Fruit fly (Drosophila melanogaster) whole organism, embryonic: Measurements from ENCODE around the gene Fdx1.

Experiments used
- B-H2 ChIP-seq: fragments of 200-800 bp; sonication (Bioruptor generic); optimal IDR thresholded peaks from 2 replicates; lab custom pipeline; 2018; ENCODE audit warnings: missing biosample characterization, mild to moderate bottlenecking, missing genetic modification characterization
- Blimp-1 ChIP-seq: fragments of 200-800 bp; sonication (Bioruptor generic); optimal IDR thresholded peaks from 3 replicates; lab custom pipeline; 2018; ENCODE audit warnings: missing biosample characterization, missing genetic modification characterization, mild to moderate bottlenecking, moderate library complexity, missing genetic modification reagents
- Bteb2 ChIP-seq: fragments of 200-800 bp; sonication (Bioruptor generic); optimal IDR thresholded peaks from 2 replicates; lab custom pipeline; 2016; ENCODE audit warnings: missing biosample characterization, missing genetic modification characterization
- CG10959 ChIP-seq: fragments of 200-800 bp; sonication (Bioruptor generic); IDR thresholded peaks from 2 replicates; pipeline ENCODE4 v1.3.6; 2022; ENCODE audit warnings: missing biosample characterization, missing genetic modification characterization
- CG12659 ChIP-seq: fragments of 200-800 bp; sonication (Bioruptor generic); optimal IDR thresholded peaks from 3 replicates; lab custom pipeline; 2017; ENCODE audit warnings: mild to moderate bottlenecking, missing biosample characterization, missing genetic modification reagents, missing genetic modification characterization
- CG13424 ChIP-seq: fragments of 200-800 bp; sonication (Bioruptor generic); optimal IDR thresholded peaks from 2 replicates; lab custom pipeline; 2019; ENCODE audit warnings: missing biosample characterization, mild to moderate bottlenecking, missing genetic modification characterization, moderate library complexity
- CG17829 ChIP-seq: fragments of 200-800 bp; optimal IDR thresholded peaks from 2 replicates; lab custom pipeline; 2019; ENCODE audit warnings: missing biosample characterization, mild to moderate bottlenecking, missing genetic modification characterization, moderate library complexity
- CG17912 ChIP-seq: fragments of 200-800 bp; sonication (Bioruptor generic); optimal IDR thresholded peaks from 2 replicates; lab custom pipeline; 2018; ENCODE audit warnings: missing biosample characterization, mild to moderate bottlenecking, missing genetic modification characterization
- CG18619 ChIP-seq: fragments of 200-800 bp; sonication (Bioruptor generic); optimal IDR thresholded peaks from 3 replicates; lab custom pipeline; 2017; ENCODE audit warnings: missing biosample characterization, mild to moderate bottlenecking, missing genetic modification characterization
- CG2120 ChIP-seq: fragments of 200-800 bp; sonication (Bioruptor generic); optimal IDR thresholded peaks from 3 replicates; lab custom pipeline; 2016; ENCODE audit warnings: missing biosample characterization, missing genetic modification characterization
- CG2712 ChIP-seq: fragments of 200-800 bp; optimal IDR thresholded peaks from 3 replicates; lab custom pipeline; 2019; ENCODE audit warnings: missing biosample characterization, mild to moderate bottlenecking, missing genetic modification characterization, moderate library complexity
- CG2875 ChIP-seq: fragments of 200-800 bp; sonication (Bioruptor generic); optimal IDR thresholded peaks from 2 replicates; lab custom pipeline; 2017; ENCODE audit warnings: missing biosample characterization, mild to moderate bottlenecking, missing genetic modification characterization, missing genetic modification reagents
- CG30403 ChIP-seq: fragments of 200-800 bp; sonication (Bioruptor generic); optimal IDR thresholded peaks from 3 replicates; lab custom pipeline; 2016; ENCODE audit warnings: missing biosample characterization, missing genetic modification characterization
- CG3838 ChIP-seq: fragments of 200-800 bp; sonication (Bioruptor generic); optimal IDR thresholded peaks from 3 replicates; lab custom pipeline; 2016; ENCODE audit warnings: missing biosample characterization, missing genetic modification characterization
- CG43689 ChIP-seq: fragments of 200-800 bp; sonication (Bioruptor generic); IDR thresholded peaks from 2 replicates; pipeline ENCODE4 v1.3.6; 2022; ENCODE audit warnings: missing biosample characterization, missing genetic modification characterization
- CG7786 ChIP-seq: fragments of 200-800 bp; sonication (Bioruptor generic); optimal IDR thresholded peaks from 2 replicates; lab custom pipeline; 2016; ENCODE audit warnings: missing biosample characterization, missing genetic modification characterization
- CG7987 ChIP-seq: fragments of 200-800 bp; sonication (Bioruptor generic); optimal IDR thresholded peaks from 2 replicates; lab custom pipeline; 2018; ENCODE audit warnings: missing biosample characterization, mild to moderate bottlenecking, missing genetic modification characterization, moderate library complexity
- CG8924 ChIP-seq: fragments of 200-800 bp; optimal IDR thresholded peaks from 3 replicates; lab custom pipeline; 2019; ENCODE audit warnings: missing biosample characterization, mild to moderate bottlenecking, missing genetic modification characterization, moderate library complexity
- CG9437 ChIP-seq: fragments of 200-800 bp; sonication (Bioruptor generic); optimal IDR thresholded peaks from 2 replicates; lab custom pipeline; 2018; ENCODE audit warnings: missing biosample characterization, mild to moderate bottlenecking, missing genetic modification characterization
- Chrac-16 ChIP-seq: fragments of 200-800 bp; sonication (Bioruptor generic); optimal IDR thresholded peaks from 3 replicates; lab custom pipeline; 2016; ENCODE audit warnings: missing biosample characterization, missing genetic modification characterization
- Dad ChIP-seq: fragments of 200-800 bp; sonication (Bioruptor generic); optimal IDR thresholded peaks from 3 replicates; lab custom pipeline; 2016; ENCODE audit warnings: missing biosample characterization, missing genetic modification characterization
- Dek ChIP-seq: fragments of 200-800 bp; sonication (Bioruptor generic); optimal IDR thresholded peaks from 3 replicates; lab custom pipeline; 2019; ENCODE audit warnings: missing biosample characterization, mild to moderate bottlenecking, missing genetic modification characterization, moderate library complexity
- Dp ChIP-seq: fragments of 200-800 bp; sonication (Bioruptor generic); optimal IDR thresholded peaks from 2 replicates; lab custom pipeline; 2018; ENCODE audit warnings: missing biosample characterization, mild to moderate bottlenecking, missing genetic modification characterization, moderate library complexity
- Dref ChIP-seq: fragments of 200-800 bp; sonication (Bioruptor generic); IDR thresholded peaks from 2 replicates; pipeline ENCODE4 v1.3.6; 2022; ENCODE audit warnings: missing biosample characterization, missing genetic modification characterization
- Ets97D ChIP-seq: fragments of 200-800 bp; sonication (Bioruptor generic); optimal IDR thresholded peaks from 3 replicates; lab custom pipeline; 2016; ENCODE audit warnings: missing biosample characterization, missing genetic modification characterization
- Fer3 ChIP-seq: fragments of 200-800 bp; sonication (Bioruptor generic); optimal IDR thresholded peaks from 2 replicates; lab custom pipeline; 2018; ENCODE audit warnings: missing biosample characterization, mild to moderate bottlenecking, missing genetic modification characterization, moderate library complexity
- HLH54F ChIP-seq: fragments of 200-800 bp; sonication (Bioruptor generic); optimal IDR thresholded peaks from 3 replicates; lab custom pipeline; 2016; ENCODE audit warnings: missing biosample characterization, missing genetic modification characterization
- Jarid2 ChIP-seq: fragments of 200-800 bp; sonication (Bioruptor generic); optimal IDR thresholded peaks from 3 replicates; lab custom pipeline; 2017; ENCODE audit warnings: mild to moderate bottlenecking, missing biosample characterization, missing genetic modification reagents, missing genetic modification characterization
- MESR4 ChIP-seq: fragments of 200-800 bp; sonication (Bioruptor generic); optimal IDR thresholded peaks from 2 replicates; lab custom pipeline; 2018; ENCODE audit warnings: missing biosample characterization, mild to moderate bottlenecking, missing genetic modification characterization, moderate library complexity
- Mad ChIP-seq: fragments of 200-800 bp; sonication (Bioruptor generic); optimal IDR thresholded peaks from 2 replicates; lab custom pipeline; 2016; ENCODE audit warnings: missing biosample characterization, missing genetic modification characterization
- Mes4 ChIP-seq: fragments of 200-800 bp; sonication (Bioruptor generic); optimal IDR thresholded peaks from 2 replicates; lab custom pipeline; 2016; ENCODE audit warnings: missing biosample characterization, missing genetic modification characterization
- Neu2 ChIP-seq: fragments of 200-800 bp; sonication (Bioruptor generic); optimal IDR thresholded peaks from 3 replicates; lab custom pipeline; 2016; ENCODE audit warnings: missing biosample characterization, missing genetic modification characterization, borderline replicate concordance
- Ravus ChIP-seq: fragments of 200-800 bp; sonication (Bioruptor generic); IDR thresholded peaks from 2 replicates; pipeline ENCODE4 v1.3.6; 2022; ENCODE audit warnings: missing biosample characterization, missing genetic modification characterization
- Scr ChIP-seq: fragments of 200-800 bp; sonication (Bioruptor generic); IDR thresholded peaks from 2 replicates; pipeline ENCODE4 v1.3.6; 2022; ENCODE audit warnings: missing biosample characterization, missing genetic modification characterization; ENCODE audit not compliant: partially characterized antibody
- YL-1 ChIP-seq: fragments of 200-800 bp; sonication (Bioruptor generic); optimal IDR thresholded peaks from 3 replicates; lab custom pipeline; 2017; ENCODE audit warnings: missing biosample characterization, mild to moderate bottlenecking, missing genetic modification characterization
- chinmo ChIP-seq: fragments of 200-800 bp; sonication (Bioruptor generic); IDR thresholded peaks from 4 replicates; pipeline ENCODE4 v1.3.6; 2022; ENCODE audit warnings: missing biosample characterization, missing genetic modification characterization; ENCODE audit not compliant: partially characterized antibody
- ci ChIP-seq: fragments of 200-800 bp; sonication (Bioruptor generic); IDR thresholded peaks from 3 replicates; pipeline ENCODE4 v1.3.6; 2022; ENCODE audit warnings: missing biosample characterization, missing genetic modification characterization
- da ChIP-seq: fragments of 200-800 bp; sonication (Bioruptor generic); optimal IDR thresholded peaks from 2 replicates; lab custom pipeline; 2016; ENCODE audit warnings: missing biosample characterization, missing genetic modification characterization
- fd64A ChIP-seq: fragments of 200-800 bp; sonication (Bioruptor generic); optimal IDR thresholded peaks from 3 replicates; lab custom pipeline; 2018; ENCODE audit warnings: missing biosample characterization, mild to moderate bottlenecking, missing genetic modification characterization
- gro ChIP-seq: fragments of 200-800 bp; sonication (Bioruptor generic); optimal IDR thresholded peaks from 2 replicates; lab custom pipeline; 2016; ENCODE audit warnings: missing biosample characterization, missing genetic modification characterization
- ind ChIP-seq: fragments of 200-800 bp; sonication (Bioruptor generic); optimal IDR thresholded peaks from 3 replicates; lab custom pipeline; 2016; ENCODE audit warnings: missing biosample characterization, missing genetic modification characterization
- klu ChIP-seq: fragments of 200-800 bp; sonication (Bioruptor generic); IDR thresholded peaks from 2 replicates; pipeline ENCODE4 v1.3.6; 2022; ENCODE audit warnings: missing biosample characterization, missing genetic modification characterization
- knrl ChIP-seq: fragments of 200-800 bp; sonication (Bioruptor generic); IDR thresholded peaks from 3 replicates; pipeline ENCODE4 v1.3.6; 2022; ENCODE audit warnings: missing biosample characterization, missing genetic modification characterization; ENCODE audit not compliant: partially characterized antibody
- pho ChIP-seq: fragments of 200-800 bp; sonication (Bioruptor generic); optimal IDR thresholded peaks from 2 replicates; lab custom pipeline; 2016; ENCODE audit warnings: missing biosample characterization, missing genetic modification characterization
- run ChIP-seq: fragments of 200-800 bp; sonication (Bioruptor generic); optimal IDR thresholded peaks from 3 replicates; lab custom pipeline; 2018; ENCODE audit warnings: missing biosample characterization, mild to moderate bottlenecking, missing genetic modification characterization
- sisA ChIP-seq: fragments of 200-800 bp; sonication (Bioruptor generic); IDR thresholded peaks from 2 replicates; pipeline ENCODE4 v1.3.6; 2022; ENCODE audit warnings: missing biosample characterization, missing genetic modification characterization
- sr ChIP-seq: fragments of 200-800 bp; sonication (Bioruptor generic); IDR thresholded peaks from 3 replicates; pipeline ENCODE4 v1.3.6; 2022; ENCODE audit warnings: missing biosample characterization, missing genetic modification characterization
- twi ChIP-seq: fragments of 200-800 bp; optimal IDR thresholded peaks from 2 replicates; lab custom pipeline; 2019; ENCODE audit warnings: missing biosample characterization, mild to moderate bottlenecking, missing genetic modification characterization, moderate library complexity
- unc-4 ChIP-seq: fragments of 200-800 bp; sonication (Bioruptor generic); IDR thresholded peaks from 2 replicates; pipeline ENCODE4 v1.3.6; 2022; ENCODE audit warnings: missing biosample characterization, missing genetic modification characterization; ENCODE audit not compliant: partially characterized antibody
- z ChIP-seq: fragments of 200-800 bp; sonication (Bioruptor generic); IDR thresholded peaks from 3 replicates; pipeline ENCODE4 v1.3.6; 2022; ENCODE audit warnings: missing biosample characterization, missing genetic modification characterization

Gene Fdx1

dm6 chr3L:9399013-9399750, 28.1 kb upstream of the Fdx1 start, which contains the start of gene CG4080 (continued):
- peak; percentile 15 for TF ChIP-seq CG3838 (GFP tag; lab: Kevin White, UChicago)
- TF ChIP-seq CG17912 (GFP tag; lab: Kevin White, UChicago): peak; percentile 34
- peak; percentile 84 for TF ChIP-seq knrl (GFP tag; lab: Robert Waterston, UW)
- TF ChIP-seq Blimp-1 (GFP tag; lab: Kevin White, UChicago): no peak
- TF ChIP-seq CG9437: peak; percentile 54
- peak; percentile 19 for TF ChIP-seq Mes4 (GFP tag; lab: Kevin White, UChicago)
- TF ChIP-seq Dad: no peak
- TF ChIP-seq CG12659 (GFP tag; lab: Kevin White, UChicago): peak; percentile 78
- TF ChIP-seq CG8924 (tag; lab: Kevin White, UChicago): peak; percentile 84
- TF ChIP-seq ind: no peak
- no peak for TF ChIP-seq Chrac-16 (GFP tag; lab: Kevin White, UChicago)
- TF ChIP-seq Jarid2 (GFP tag; lab: Kevin White, UChicago): peak; percentile 86
- no peak for TF ChIP-seq sisA (GFP tag; lab: Robert Waterston, UW)
- no peak for TF ChIP-seq fd64A (GFP tag; lab: Kevin White, UChicago)
- peak; percentile 41 for TF ChIP-seq CG2712 (tag; lab: Kevin White, UChicago)
- TF ChIP-seq CG30403 (GFP tag; lab: Kevin White, UChicago): no peak
- no peak for TF ChIP-seq ci (GFP tag; lab: Robert Waterston, UW)
- TF ChIP-seq CG10959 (GFP tag; lab: Robert Waterston, UW): no peak
- no peak for TF ChIP-seq HLH54F
- TF ChIP-seq Neu2 (GFP tag; lab: Kevin White, UChicago): no peak
- TF ChIP-seq unc-4: peak; percentile 88
- peak; percentile 56 for TF ChIP-seq CG2120 (GFP tag; lab: Kevin White, UChicago)
- TF ChIP-seq z (GFP tag; lab: Robert Waterston, UW): no peak
- TF ChIP-seq sr: no peak
- peak; percentile 62 for TF ChIP-seq Dref (GFP tag; lab: Robert Waterston, UW)
- no peak for TF ChIP-seq gro (GFP tag; lab: Kevin White, UChicago)
- peak; percentile 61 for TF ChIP-seq Ets97D
- peak; percentile 89 for TF ChIP-seq MESR4 (GFP tag; lab: Kevin White, UChicago)
- TF ChIP-seq pho (GFP tag; lab: Kevin White, UChicago): no peak
- TF ChIP-seq CG2875 (GFP tag; lab: Kevin White, UChicago): no peak
- TF ChIP-seq CG43689: no peak
- TF ChIP-seq twi (tag; lab: Kevin White, UChicago): peak; percentile 29
- no peak for TF ChIP-seq klu (GFP tag; lab: Robert Waterston, UW)
- peak; percentile 61 for TF ChIP-seq B-H2
- TF ChIP-seq YL-1 (GFP tag; lab: Kevin White, UChicago): peak; percentile 63
- no peak for TF ChIP-seq Ravus
- TF ChIP-seq CG18619 (GFP tag; lab: Kevin White, UChicago): no peak
- peak; percentile 34 for TF ChIP-seq Dp (GFP tag; lab: Kevin White, UChicago)
- TF ChIP-seq CG17829 (tag; lab: Kevin White, UChicago): peak; percentile 57
- TF ChIP-seq Dek (tag; lab: Kevin White, UChicago): peak; percentile 17
- no peak for TF ChIP-seq CG7786 (GFP tag; lab: Kevin White, UChicago)
- peak; percentile 17 for TF ChIP-seq CG13424 (tag; lab: Kevin White, UChicago)
- no peak for TF ChIP-seq Bteb2
- TF ChIP-seq run (tag; lab: Kevin White, UChicago): no peak
- TF ChIP-seq Fer3 (tag; lab: Kevin White, UChicago): no peak
- TF ChIP-seq chinmo (GFP tag; lab: Robert Waterston, UW): peak; percentile 57; the same call in 1 of the 4 replicates
- TF ChIP-seq Mad (GFP tag; lab: Kevin White, UChicago): peak; percentile 26
- no peak for TF ChIP-seq da (GFP tag; lab: Kevin White, UChicago)
- peak; percentile 25 for TF ChIP-seq CG7987 (GFP tag; lab: Kevin White, UChicago)
- TF ChIP-seq Scr (GFP tag; lab: Robert Waterston, UW): peak; percentile 90
